Fruit fly (Drosophila melanogaster) whole organism, adult: ENCODE measurements around the gene Lasp.
A peak's percentile ranks its signal among the peaks of the same experiment; 100 is the strongest.

Experiments
- CG11617 ChIP-seq: fragments of 200-800 bp; sonication (Bioruptor generic); optimal IDR thresholded peaks from 2 replicates; lab custom pipeline; 2017; ENCODE audit warnings: mild to moderate bottlenecking, missing biosample characterization, missing genetic modification reagents, missing genetic modification characterization
- CG12768 ChIP-seq: fragments of 200-800 bp; sonication (Bioruptor generic); optimal IDR thresholded peaks from 2 replicates; lab custom pipeline; 2017; ENCODE audit warnings: missing biosample characterization, missing genetic modification characterization, mild to moderate bottlenecking, moderate library complexity, missing genetic modification reagents
- CG14711 ChIP-seq: fragments of 200-800 bp; sonication (Bioruptor generic); optimal IDR thresholded peaks from 2 replicates; lab custom pipeline; 2018; ENCODE audit warnings: missing biosample characterization, mild to moderate bottlenecking, missing genetic modification characterization, moderate library complexity
- CG1620 ChIP-seq: fragments of 200-800 bp; sonication (Bioruptor generic); optimal IDR thresholded peaks from 2 replicates; lab custom pipeline; 2016; ENCODE audit warnings: missing biosample characterization, missing genetic modification characterization
- CG33017 ChIP-seq: fragments of 200-800 bp; sonication (Bioruptor generic); optimal IDR thresholded peaks from 2 replicates; lab custom pipeline; 2018; ENCODE audit warnings: missing biosample characterization, mild to moderate bottlenecking, missing genetic modification characterization, moderate library complexity
- CG5204 ChIP-seq: fragments of 200-800 bp; sonication (Bioruptor generic); optimal IDR thresholded peaks from 2 replicates; lab custom pipeline; 2016; ENCODE audit warnings: missing biosample characterization, missing genetic modification characterization
- CG7045 ChIP-seq: fragments of 200-800 bp; sonication (Bioruptor generic); optimal IDR thresholded peaks from 2 replicates; lab custom pipeline; 2017; ENCODE audit warnings: missing biosample characterization, mild to moderate bottlenecking, missing genetic modification characterization
- CG7101 ChIP-seq: fragments of 200-800 bp; sonication (Bioruptor generic); optimal IDR thresholded peaks from 2 replicates; lab custom pipeline; 2018; ENCODE audit warnings: missing biosample characterization, mild to moderate bottlenecking, missing genetic modification characterization, moderate library complexity
- Clk ChIP-seq: fragments of 200-800 bp; sonication (Bioruptor generic); optimal IDR thresholded peaks from 2 replicates; lab custom pipeline; 2017; ENCODE audit warnings: missing biosample characterization, missing genetic modification characterization
- Crg-1 ChIP-seq: fragments of 200-800 bp; sonication (Bioruptor generic); optimal IDR thresholded peaks from 2 replicates; lab custom pipeline; 2016; ENCODE audit warnings: missing biosample characterization, missing genetic modification characterization
- Hr96 ChIP-seq: fragments of 200-800 bp; sonication (Bioruptor generic); optimal IDR thresholded peaks from 2 replicates; lab custom pipeline; 2016; ENCODE audit warnings: missing biosample characterization, missing genetic modification characterization
- Mnt ChIP-seq: fragments of 200-800 bp; sonication (Bioruptor generic); optimal IDR thresholded peaks from 2 replicates; lab custom pipeline; 2016; ENCODE audit warnings: missing biosample characterization, mild to moderate bottlenecking, missing genetic modification characterization
- bab1 ChIP-seq: fragments of 200-800 bp; sonication (Bioruptor generic); optimal IDR thresholded peaks from 3 replicates; lab custom pipeline; 2019; ENCODE audit warnings: missing biosample characterization, mild to moderate bottlenecking, missing genetic modification characterization, moderate library complexity
- cic ChIP-seq: fragments of 200-800 bp; sonication (Bioruptor generic); optimal IDR thresholded peaks from 2 replicates; lab custom pipeline; 2017; ENCODE audit warnings: missing biosample characterization, mild to moderate bottlenecking, missing genetic modification characterization, moderate library complexity
- cnc ChIP-seq, 2 experiments: fragments of >200 bp; optimal IDR thresholded peaks; 2 replicates each; lab custom pipeline; 2017
- kay ChIP-seq: fragments of 200-800 bp; sonication (Bioruptor generic); peaks from one replicate; lab custom pipeline; 2016; ENCODE audit warnings: missing biosample characterization, missing genetic modification characterization, borderline replicate concordance
- ovo ChIP-seq: fragments of 200-800 bp; sonication (Bioruptor generic); optimal IDR thresholded peaks from 2 replicates; lab custom pipeline; 2016; ENCODE audit warnings: missing biosample characterization, missing genetic modification characterization
- pad ChIP-seq: fragments of 200-800 bp; sonication (Bioruptor generic); optimal IDR thresholded peaks from 3 replicates; lab custom pipeline; 2017; ENCODE audit warnings: missing biosample characterization, missing genetic modification characterization, mild to moderate bottlenecking, moderate library complexity, missing genetic modification reagents
- tj ChIP-seq: fragments of 200-800 bp; sonication (Bioruptor generic); optimal IDR thresholded peaks from 3 replicates; lab custom pipeline; 2017; ENCODE audit warnings: missing biosample characterization, mild to moderate bottlenecking, missing genetic modification characterization, moderate library complexity
- toe ChIP-seq: fragments of 200-800 bp; sonication (Bioruptor generic); optimal IDR thresholded peaks from 2 replicates; lab custom pipeline; 2016; ENCODE audit warnings: missing biosample characterization, missing genetic modification characterization

The Lasp gene

DNA sequence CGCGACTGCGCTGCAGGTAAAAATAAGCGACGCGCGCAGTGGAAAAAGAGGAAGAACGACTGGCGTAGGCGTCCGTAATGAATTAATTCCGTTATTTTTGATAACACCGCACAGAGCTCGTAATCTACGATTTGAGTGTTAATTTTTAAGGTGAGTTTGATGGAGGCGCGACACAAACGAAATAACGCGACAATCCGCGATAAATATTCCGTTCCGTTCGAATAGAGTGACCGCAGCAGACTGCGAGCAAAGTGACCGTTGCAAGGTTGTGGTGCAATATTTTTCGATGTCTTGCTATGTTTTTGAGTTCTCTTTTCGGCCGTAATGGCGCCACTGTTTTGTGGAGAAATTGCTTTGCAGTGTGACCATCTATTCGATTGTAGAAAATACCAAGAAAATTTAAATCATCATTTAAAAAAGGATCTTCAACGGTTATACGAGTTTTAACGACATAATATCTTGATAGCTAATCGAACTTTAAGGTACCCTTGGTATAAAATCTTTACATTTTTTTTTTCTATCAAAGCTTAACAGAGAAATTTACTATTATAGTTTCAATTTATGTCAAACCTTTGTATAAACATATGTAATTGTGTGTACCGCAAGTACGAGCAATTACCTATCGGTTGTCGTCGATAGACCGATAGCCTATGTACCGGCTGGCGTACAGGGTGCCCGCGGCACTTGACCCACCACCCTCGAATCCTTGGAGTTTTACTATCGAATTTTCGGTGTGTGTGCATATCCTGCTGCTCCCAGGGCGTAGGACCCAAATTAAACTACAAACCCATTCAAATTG is at the start of gene Lasp, which contains the start of the genes CG43954 and Dab:
TSS of gene Lasp (minus strand) at position 248 of the 799 bp plus-strand sequence.
TSS of gene CG43954 (minus strand) at position 248 of the 799 bp plus-strand sequence.
TSS of gene Dab (plus strand) at position 697 of the 799 bp plus-strand sequence.
- TF ChIP-seq CG5204 (GFP tag; lab: Kevin White, UChicago) (no peak), CG33017 (tag; lab: Kevin White, UChicago) (peak; percentile 48), tj (GFP tag; lab: Kevin White, UChicago) (peak; percentile 33), CG1620 (GFP tag; lab: Kevin White, UChicago) (peak; percentile 47), CG12768 (GFP tag; lab: Kevin White, UChicago) (peak; percentile 27), CG7045 (GFP tag; lab: Kevin White, UChicago) (no peak), ovo (GFP tag; lab: Kevin White, UChicago) (peak; percentile 63), Hr96 (GFP tag; lab: Kevin White, UChicago) (peak; percentile 11), CG7101 (tag; lab: Kevin White, UChicago) (peak; percentile 54), toe (GFP tag; lab: Kevin White, UChicago) (no peak), Mnt (GFP tag; lab: Kevin White, UChicago) (peak; percentile 64), cic (peak; percentile 56), pad (no peak), cnc (optimal IDR thresholded peaks at IDR 0.05; lab: Kevin White, UChicago) (no peak), CG11617 (GFP tag; lab: Kevin White, UChicago) (no peak), bab1 (GFP tag; lab: Kevin White, UChicago) (peak; percentile 41), Crg-1 (no peak), kay (GFP tag; lab: Kevin White, UChicago) (no peak)

DNA sequence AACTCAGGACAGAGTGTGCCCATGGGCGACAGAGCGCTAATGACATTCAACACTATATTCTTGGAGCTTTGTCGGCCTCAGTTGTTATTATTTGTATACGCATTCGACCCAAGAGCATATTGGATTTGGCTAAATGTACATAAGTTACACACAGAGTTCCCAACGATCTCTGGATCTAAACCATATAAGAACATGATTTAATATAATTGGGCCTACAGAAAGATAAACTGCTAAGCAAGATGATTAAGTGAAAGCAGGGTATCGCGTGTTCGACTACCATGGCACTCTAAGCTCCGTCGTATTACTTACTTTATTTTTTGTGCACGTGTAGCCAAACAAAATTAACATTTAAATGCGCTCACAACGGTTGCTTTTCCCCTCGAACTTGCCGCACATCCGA is 48.8 kb upstream of the Lasp start:
- no peak for TF ChIP-seq tj (GFP tag; lab: Kevin White, UChicago)
- TF ChIP-seq bab1 (GFP tag; lab: Kevin White, UChicago): no peak
- TF ChIP-seq CG1620 (GFP tag; lab: Kevin White, UChicago): no peak
- TF ChIP-seq CG33017 (tag; lab: Kevin White, UChicago): no peak
- TF ChIP-seq CG5204 (GFP tag; lab: Kevin White, UChicago): no peak
- no peak for TF ChIP-seq pad
- no peak for TF ChIP-seq cic
- no peak for TF ChIP-seq cnc (optimal IDR thresholded peaks at IDR 0.05; lab: Kevin White, UChicago)
- no peak for TF ChIP-seq Mnt (GFP tag; lab: Kevin White, UChicago)
- TF ChIP-seq kay (GFP tag; lab: Kevin White, UChicago): no peak
- no peak for TF ChIP-seq CG14711 (tag; lab: Kevin White, UChicago)
- no peak for TF ChIP-seq CG12768 (GFP tag; lab: Kevin White, UChicago)
- TF ChIP-seq ovo (GFP tag; lab: Kevin White, UChicago): no peak
- no peak for TF ChIP-seq CG7101 (tag; lab: Kevin White, UChicago)
- no peak for TF ChIP-seq CG11617 (GFP tag; lab: Kevin White, UChicago)
- no peak for TF ChIP-seq Hr96 (GFP tag; lab: Kevin White, UChicago)
- TF ChIP-seq CG7045 (GFP tag; lab: Kevin White, UChicago): no peak
- no peak for TF ChIP-seq Crg-1
- TF ChIP-seq toe (GFP tag; lab: Kevin White, UChicago): no peak

DNA sequence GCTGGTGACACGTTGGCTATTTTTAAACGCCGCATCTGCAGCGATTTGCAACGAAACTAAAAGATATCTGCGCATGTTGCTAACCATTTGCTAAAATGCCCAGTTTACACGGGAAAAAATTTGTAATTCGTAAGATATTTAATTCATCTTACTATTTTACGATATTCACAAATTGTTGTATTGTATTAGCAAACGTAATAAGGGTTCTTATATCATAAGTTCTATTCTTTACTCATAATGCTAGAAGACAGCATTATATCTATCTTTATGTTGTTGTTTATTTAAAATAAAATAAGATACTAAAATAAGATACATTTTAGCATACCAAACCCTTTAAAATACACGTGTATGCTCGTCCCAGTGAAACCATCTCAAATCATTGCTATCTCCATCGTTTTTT is 48.0 kb upstream of the Lasp start:
- no peak for TF ChIP-seq bab1 (GFP tag; lab: Kevin White, UChicago)
- no peak for TF ChIP-seq CG1620 (GFP tag; lab: Kevin White, UChicago)
- TF ChIP-seq CG7045 (GFP tag; lab: Kevin White, UChicago): no peak
- TF ChIP-seq CG12768 (GFP tag; lab: Kevin White, UChicago): no peak
- TF ChIP-seq CG14711 (tag; lab: Kevin White, UChicago): no peak
- no peak for TF ChIP-seq Mnt (GFP tag; lab: Kevin White, UChicago)
- TF ChIP-seq CG33017 (tag; lab: Kevin White, UChicago): no peak
- TF ChIP-seq ovo (GFP tag; lab: Kevin White, UChicago): no peak
- no peak for TF ChIP-seq tj (GFP tag; lab: Kevin White, UChicago)
- no peak for TF ChIP-seq toe (GFP tag; lab: Kevin White, UChicago)
- no peak for TF ChIP-seq CG7101 (tag; lab: Kevin White, UChicago)
- no peak for TF ChIP-seq pad

DNA sequence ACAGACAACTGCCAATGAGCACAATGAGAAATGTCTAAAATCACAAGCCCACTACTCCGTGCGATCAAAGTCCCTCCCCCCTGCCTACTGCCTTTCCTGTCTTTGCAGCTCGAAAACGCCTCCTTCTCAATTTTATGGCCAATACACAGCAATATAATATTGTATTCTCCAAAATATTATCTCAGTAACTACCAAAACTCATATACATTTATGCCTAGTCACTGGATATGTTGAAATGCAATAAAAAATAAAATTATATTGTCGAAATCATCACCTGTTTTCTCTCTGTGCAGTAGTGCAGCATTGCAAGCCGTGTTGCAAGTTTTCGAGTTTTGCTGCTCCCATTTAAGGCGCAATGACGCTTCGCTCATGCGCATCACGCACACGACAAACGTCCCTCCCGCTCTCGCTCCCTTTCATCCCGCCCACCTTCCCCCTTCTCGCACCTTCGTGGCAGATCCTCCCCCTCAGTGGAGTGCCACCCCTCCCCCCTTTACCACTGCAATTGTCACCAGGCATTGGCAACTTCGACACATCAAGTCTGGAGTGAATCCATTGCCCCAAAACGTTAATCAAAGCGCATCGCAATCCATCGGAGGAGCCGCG is 47.1 kb upstream of the Lasp start:
- TF ChIP-seq Clk (GFP tag; lab: Kevin White, UChicago) (no peak), CG1620 (GFP tag; lab: Kevin White, UChicago) (no peak)

DNA sequence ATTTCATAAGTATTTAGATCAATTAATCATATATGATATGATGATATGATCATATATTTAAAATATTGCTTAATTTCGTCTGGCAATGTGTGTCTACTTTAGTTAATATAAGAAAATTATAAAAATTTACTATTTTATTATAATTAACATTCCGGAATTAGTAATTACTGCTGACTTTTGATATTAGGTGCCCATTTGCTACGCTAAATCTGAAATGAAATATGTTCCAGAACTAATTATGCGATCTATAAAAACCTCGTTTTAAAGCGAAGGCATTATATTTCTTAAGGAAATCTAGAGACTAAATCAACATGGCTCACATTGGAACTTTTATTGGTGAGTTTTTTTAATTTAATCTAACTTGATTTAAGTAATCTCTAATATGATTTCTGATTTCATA is 43.7 kb upstream of the Lasp start, which contains the start of gene CG42852:
TSS of gene CG42852 (plus strand) at position 301 of the 400 bp plus-strand sequence.
- TF ChIP-seq Mnt (GFP tag; lab: Kevin White, UChicago): no peak
- no peak for TF ChIP-seq CG11617 (GFP tag; lab: Kevin White, UChicago)
- no peak for TF ChIP-seq kay (GFP tag; lab: Kevin White, UChicago)
- TF ChIP-seq pad: no peak
- no peak for TF ChIP-seq CG14711 (tag; lab: Kevin White, UChicago)
- TF ChIP-seq CG7045 (GFP tag; lab: Kevin White, UChicago): no peak
- no peak for TF ChIP-seq Clk (GFP tag; lab: Kevin White, UChicago)
- TF ChIP-seq bab1 (GFP tag; lab: Kevin White, UChicago): no peak
- no peak for TF ChIP-seq CG1620 (GFP tag; lab: Kevin White, UChicago)
- no peak for TF ChIP-seq Hr96 (GFP tag; lab: Kevin White, UChicago)
